Worm (Caenorhabditis elegans) whole organism, young adult: ENCODE results near the gene act-1.

Source experiments
- F37B4.10 ChIP-seq: fragments of 200-800 bp; sonication (Bioruptor generic); IDR thresholded peaks from 2 replicates; pipeline ENCODE4 v1.3.6; 2022; ENCODE audit warnings: missing genetic modification characterization, missing compliant biosample characterization
- die-1 ChIP-seq: sonication (generic microtip); optimal IDR thresholded peaks from 2 replicates; lab custom pipeline; 2016; ENCODE audit warnings: missing genotype, mild to moderate bottlenecking, missing genetic modification characterization, missing compliant biosample characterization
- hlh-12 ChIP-seq: sonication (generic microtip); optimal IDR thresholded peaks from 2 replicates; lab custom pipeline; 2016; ENCODE audit warnings: missing genetic modification characterization, missing compliant biosample characterization
- somi-1 ChIP-seq: fragments of 200-800 bp; sonication (Bioruptor generic); optimal IDR thresholded peaks from 2 replicates; lab custom pipeline; 2018; ENCODE audit warnings: mild to moderate bottlenecking, missing genetic modification characterization, missing compliant biosample characterization
- tbx-9 ChIP-seq: sonication (generic microtip); optimal IDR thresholded peaks from 2 replicates; lab custom pipeline; 2016; ENCODE audit warnings: borderline replicate concordance, missing genetic modification characterization, inconsistent platforms, missing compliant biosample characterization
- unc-62 ChIP-seq: fragments of 150-350 bp; optimal IDR thresholded peaks from 2 replicates; lab custom pipeline; 2014; ENCODE audit warnings: missing biosample characterization, missing genetic modification reagents, missing genetic modification characterization

DNA sequence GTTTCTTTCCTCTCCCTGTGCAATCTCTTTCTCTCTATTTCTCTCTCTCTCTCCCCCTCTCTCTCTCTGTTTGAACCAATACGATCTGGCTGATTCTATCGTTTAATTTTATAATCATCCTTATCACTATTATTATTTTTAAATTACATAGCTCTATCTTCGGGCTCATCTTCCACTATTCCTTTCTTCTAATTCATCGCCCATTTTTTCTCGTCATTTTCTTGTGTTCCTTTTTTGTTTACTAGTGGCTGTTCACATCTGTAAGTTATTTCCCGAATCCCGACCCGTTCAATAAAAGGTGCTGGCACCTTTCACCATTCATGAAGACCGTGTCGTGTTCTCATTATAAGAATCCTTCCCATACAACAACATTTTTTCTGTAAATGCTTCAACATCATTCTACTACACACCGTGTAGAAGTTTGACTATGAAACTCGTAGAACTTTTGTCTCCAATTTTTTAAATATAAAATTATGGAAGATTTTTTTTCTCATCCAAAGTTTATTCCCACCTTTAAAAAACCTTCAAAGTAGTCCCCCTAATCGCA, 37.4 kb downstream of the act-1 start:
- TF ChIP-seq unc-62 (GFP tag; lab: Kevin White, UChicago) (no peak), die-1 (no peak), hlh-12 (tag; lab: Kevin White, UChicago) (no peak), tbx-9 (tag; lab: Kevin White, UChicago) (no peak), somi-1 (GFP tag; lab: Kevin White, UChicago) (peak; percentile 53), F37B4.10 (GFP tag; lab: Robert Waterston, UW) (no peak)
